Worm (Caenorhabditis elegans) whole organism, midembryonic: ENCODE measurements around the gene clec-239.

Source experiments
- T22C8.4 ChIP-seq: fragments of 200-800 bp; sonication (Bioruptor generic); IDR thresholded peaks from 2 replicates; pipeline ENCODE4 v1.3.6; 2022; ENCODE audit warnings: missing genetic modification characterization, missing compliant biosample characterization
- cog-1 ChIP-seq: sonication (generic microtip); optimal IDR thresholded peaks from 2 replicates; lab custom pipeline; 2016; ENCODE audit warnings: missing genetic modification characterization, missing compliant biosample characterization
- flt-1 ChIP-seq: fragments of 200-800 bp; sonication (Bioruptor generic); IDR thresholded peaks from 2 replicates; pipeline ENCODE4 v1.3.6; 2022; ENCODE audit warnings: missing genetic modification characterization, missing compliant biosample characterization
- klf-2 ChIP-seq: fragments of 200-800 bp; sonication (Bioruptor generic); conservative IDR thresholded peaks from 2 replicates; pipeline ENCODE4 v1.3.6; 2022; ENCODE audit warnings: missing genetic modification reagents, missing genetic modification characterization, missing compliant biosample characterization
- med-1 ChIP-seq: sonication (generic microtip); optimal IDR thresholded peaks from 2 replicates; lab custom pipeline; 2017; ENCODE audit warnings: missing genetic modification characterization, mild to moderate bottlenecking, missing compliant biosample characterization, antibody characterized with exemption, missing genetic modification reagents; ENCODE audit not compliant: insufficient read depth
- tab-1 ChIP-seq: fragments of 200-800 bp; sonication (Bioruptor generic); IDR thresholded peaks from 2 replicates; pipeline ENCODE4 v1.3.6; 2022; ENCODE audit warnings: missing genetic modification characterization, missing compliant biosample characterization
- ztf-23 ChIP-seq: fragments of 200-800 bp; sonication (Bioruptor generic); IDR thresholded peaks from 2 replicates; pipeline ENCODE4 v1.3.6; 2022; ENCODE audit warnings: missing genetic modification reagents, missing genetic modification characterization, missing compliant biosample characterization
- ztf-29 ChIP-seq: fragments of 200-800 bp; sonication (Bioruptor generic); IDR thresholded peaks from 2 replicates; pipeline ENCODE4 v1.3.6; 2022; ENCODE audit warnings: missing genetic modification reagents, missing genetic modification characterization, missing compliant biosample characterization

DNA sequence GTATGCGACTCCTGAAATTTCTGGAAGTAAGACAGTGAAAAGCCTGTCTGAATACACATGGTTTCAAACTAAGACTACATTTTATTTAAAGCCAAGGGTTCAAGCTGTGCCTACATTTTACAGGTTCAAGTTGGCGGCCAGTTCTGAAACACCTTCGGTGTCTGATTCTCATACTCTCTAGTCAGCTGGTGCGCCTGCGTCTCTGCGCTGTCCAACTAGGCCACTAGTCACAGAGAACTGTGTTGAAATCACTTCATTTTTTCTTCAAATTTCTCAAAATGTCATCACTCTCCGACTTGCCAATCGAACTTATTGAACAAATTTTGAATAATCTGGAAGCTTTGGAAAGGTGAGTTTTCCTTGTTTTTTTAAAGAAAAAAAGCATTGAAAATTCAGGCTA, 10.3 kb downstream of the clec-239 start, which contains the start of gene fbxa-90:
- TF ChIP-seq flt-1 (no peak), T22C8.4 (GFP tag; lab: Robert Waterston, UW) (no peak), ztf-29 (GFP tag; lab: Robert Waterston, UW) (no peak), klf-2 (GFP tag; lab: Robert Waterston, UW) (no peak), ztf-23 (no peak), cog-1 (tag; lab: Kevin White, UChicago) (no peak), tab-1 (GFP tag; lab: Robert Waterston, UW) (no peak), med-1 (no peak)
